Fruit fly (Drosophila melanogaster): ENCODE measurements around the gene CG14132.

Gene CG14132

dm6 chr3L:11708633-11709116 is 6.4 kb downstream of the CG14132 start, which contains the start of the genes Ccdc56 and mtTFB1 (continued):
- TF ChIP-seq TFAM (GFP tag; optimal IDR thresholded peaks at IDR 0.05) (no peak), crol (GFP tag; IDR thresholded peaks at IDR 0.05) (no peak), bowl (GFP tag; IDR thresholded peaks at IDR 0.05) (no peak), CG3163 (GFP tag; optimal IDR thresholded peaks at IDR 0.05) (no peak), CG8281 (tag; optimal IDR thresholded peaks at IDR 0.05) (no peak), CkIIα-i1 (GFP tag; IDR thresholded peaks at IDR 0.05) (no peak), exex (tag; optimal IDR thresholded peaks at IDR 0.05) (no peak), CG43689 (GFP tag; IDR thresholded peaks at IDR 0.05) (no peak), CG10462 (GFP tag; optimal IDR thresholded peaks at IDR 0.05) (peak; percentile 31), CG3995 (GFP tag; optimal IDR thresholded peaks at IDR 0.05) (no peak), CG34422 (GFP tag; IDR thresholded peaks at IDR 0.05) (no peak), nom (GFP tag; optimal IDR thresholded peaks at IDR 0.05) (no peak), grn (GFP tag; optimal IDR thresholded peaks at IDR 0.05) (no peak), Eip74EF (GFP tag; optimal IDR thresholded peaks at IDR 0.05) (no peak), CG12071 (GFP tag; optimal IDR thresholded peaks at IDR 0.05) (no peak), Dref (GFP tag; IDR thresholded peaks at IDR 0.05) (no peak), corto (GFP tag; optimal IDR thresholded peaks at IDR 0.05) (peak; percentile 33), CG17802 (tag; optimal IDR thresholded peaks at IDR 0.05) (no peak), danr (GFP tag; IDR thresholded peaks at IDR 0.05) (no peak), CG4328 (GFP tag; optimal IDR thresholded peaks at IDR 0.05) (no peak), CG33557 (GFP tag; optimal IDR thresholded peaks at IDR 0.05) (no peak), bcd (GFP tag; optimal IDR thresholded peaks at IDR 0.05) (no peak), ems (GFP tag; optimal IDR thresholded peaks at IDR 0.05) (peak; percentile 37), Oaz (GFP tag; IDR thresholded peaks at IDR 0.05) (no peak), rib (GFP tag; IDR thresholded peaks at IDR 0.05) (no peak), gce (GFP tag; IDR thresholded peaks at IDR 0.05) (no peak), CG11456 (GFP tag; IDR thresholded peaks at IDR 0.05) (no peak), sqz (GFP tag; optimal IDR thresholded peaks at IDR 0.05) (no peak), CG3726 (GFP tag; IDR thresholded peaks at IDR 0.05) (no peak), CHES-1-like (GFP tag; optimal IDR thresholded peaks at IDR 0.05) (no peak), YL-1 (GFP tag; optimal IDR thresholded peaks at IDR 0.05) (no peak), HLH4C (GFP tag; IDR thresholded peaks at IDR 0.05; ENCODE audit: partially characterized antibody) (no peak), Fer1 (GFP tag; optimal IDR thresholded peaks at IDR 0.05) (no peak), CG3281 (GFP tag; optimal IDR thresholded peaks at IDR 0.05) (no peak), CG10321 (GFP tag; IDR thresholded peaks at IDR 0.05) (no peak), CG1024 (GFP tag; IDR thresholded peaks at IDR 0.05) (no peak), CG3847 (GFP tag; IDR thresholded peaks at IDR 0.05) (no peak), CG11504 (tag; optimal IDR thresholded peaks at IDR 0.05) (peak; percentile 36), CG2116 (GFP tag; optimal IDR thresholded peaks at IDR 0.05) (peak; percentile 32), tio (GFP tag; optimal IDR thresholded peaks at IDR 0.05) (no peak), aop (GFP tag; IDR thresholded peaks at IDR 0.05) (no peak), lmd (GFP tag; IDR thresholded peaks at IDR 0.05) (no peak), ase (GFP tag; IDR thresholded peaks at IDR 0.05) (no peak), nmo (GFP tag; optimal IDR thresholded peaks at IDR 0.05) (peak; percentile 29), dmrt11E (tag; optimal IDR thresholded peaks at IDR 0.05) (no peak), croc (GFP tag; conservative IDR thresholded peaks at IDR 0.05) (no peak), Ets65A (GFP tag) (peak; percentile 23), CG10267 (tag; optimal IDR thresholded peaks at IDR 0.05) (peak; percentile 55), CG11560 (tag; IDR thresholded peaks at IDR 0.05) (no peak), CG2678 (tag; optimal IDR thresholded peaks at IDR 0.05) (no peak), CG18262 (tag; optimal IDR thresholded peaks at IDR 0.05) (no peak), CG16813 (GFP tag; IDR thresholded peaks at IDR 0.05; ENCODE audit: partially characterized antibody) (no peak)

All from whole organism, embryonic.